Fruit fly (Drosophila melanogaster) Kc167 (cell line): ENCODE data around the gene mRpL16.

Experiments
- Myc ChIP-seq: fragments of >200 bp; optimal IDR thresholded peaks from 2 replicates; lab custom pipeline; 2017; ENCODE audit warnings: missing external identifiers
- h ChIP-seq: fragments of >200 bp; optimal IDR thresholded peaks from 3 replicates; lab custom pipeline; 2018; ENCODE audit warnings: missing external identifiers
- psq ChIP-seq: fragments of >200 bp; optimal IDR thresholded peaks from 2 replicates; lab custom pipeline; 2017; ENCODE audit warnings: missing external identifiers
- ttk ChIP-seq: sonication (Bioruptor generic); optimal IDR thresholded peaks from 2 replicates; lab custom pipeline; 2017; ENCODE audit warnings: missing external identifiers

dm6 chrX:1848624-1849198 is 41.3 kb upstream of the mRpL16 start:
- TF ChIP-seq ttk (lab: Kevin White, UChicago) (no peak), h (lab: Kevin White, UChicago) (no peak), psq (lab: Kevin White, UChicago) (no peak), Myc (no peak)
